Worm (Caenorhabditis elegans): Measurements from ENCODE around the gene cht-1.

Gene cht-1

ce11 chrX:3419084-3419483, 19.3 kb upstream of the cht-1 start, which contains the start of gene C04F6.7:
Gene C04F6.7, minus strand, starts transcription at chrX:3419184.
- TF ChIP-seq ets-4 (tag; optimal IDR thresholded peaks at IDR 0.05) (no peak), gmeb-2 (tag; optimal IDR thresholded peaks at IDR 0.05) (no peak), che-1 (tag; optimal IDR thresholded peaks at IDR 0.05) (no peak), ceh-18 (tag; optimal IDR thresholded peaks at IDR 0.05) (no peak), sox-2 (GFP tag; IDR thresholded peaks at IDR 0.05) (no peak), nhr-232 (tag; optimal IDR thresholded peaks at IDR 0.05) (no peak), ama-1 (optimal IDR thresholded peaks at IDR 0.05) (no peak), dmd-4 (tag; optimal IDR thresholded peaks at IDR 0.05; ENCODE audit: borderline replicate concordance) (no peak), unc-3 (GFP tag; conservative IDR thresholded peaks at IDR 0.05) (no peak), unc-3 (tag; optimal IDR thresholded peaks at IDR 0.05) (no peak), tbx-7 (tag; optimal IDR thresholded peaks at IDR 0.05) (no peak), ceh-30 (tag; optimal IDR thresholded peaks at IDR 0.05) (no peak), lim-6 (tag; optimal IDR thresholded peaks at IDR 0.05) (no peak), mec-3 (tag; optimal IDR thresholded peaks at IDR 0.05; ENCODE audit: borderline replicate concordance) (no peak)

DNA sequence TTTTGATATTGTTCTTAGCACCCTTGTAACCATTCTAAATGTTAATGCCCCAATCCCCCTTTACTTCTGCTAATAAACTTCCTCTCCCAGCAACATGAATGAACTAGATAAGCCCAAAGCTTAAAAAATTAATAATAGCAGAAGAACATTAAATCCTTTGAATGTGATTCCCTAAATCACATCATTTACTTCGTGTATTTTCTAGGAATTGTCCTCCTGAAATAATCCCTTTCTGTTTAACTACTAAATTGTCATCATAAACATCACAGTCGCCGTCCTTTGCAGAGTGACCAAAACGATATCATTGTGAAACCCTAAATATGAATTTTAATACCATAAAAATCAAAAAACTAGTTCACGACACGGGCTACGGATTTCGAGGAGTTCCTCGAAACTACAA, 16.2 kb upstream of the cht-1 start:
- no peak for TF ChIP-seq ceh-22 (tag; optimal IDR thresholded peaks at IDR 0.05)
- TF ChIP-seq sdc-2 (tag; optimal IDR thresholded peaks at IDR 0.05) = no peak
- TF ChIP-seq pax-1 (tag; optimal IDR thresholded peaks at IDR 0.05) = no peak
- no peak for TF ChIP-seq ceh-24 (tag; optimal IDR thresholded peaks at IDR 0.05)
- TF ChIP-seq rnt-1 (tag; optimal IDR thresholded peaks at IDR 0.05) = no peak

DNA sequence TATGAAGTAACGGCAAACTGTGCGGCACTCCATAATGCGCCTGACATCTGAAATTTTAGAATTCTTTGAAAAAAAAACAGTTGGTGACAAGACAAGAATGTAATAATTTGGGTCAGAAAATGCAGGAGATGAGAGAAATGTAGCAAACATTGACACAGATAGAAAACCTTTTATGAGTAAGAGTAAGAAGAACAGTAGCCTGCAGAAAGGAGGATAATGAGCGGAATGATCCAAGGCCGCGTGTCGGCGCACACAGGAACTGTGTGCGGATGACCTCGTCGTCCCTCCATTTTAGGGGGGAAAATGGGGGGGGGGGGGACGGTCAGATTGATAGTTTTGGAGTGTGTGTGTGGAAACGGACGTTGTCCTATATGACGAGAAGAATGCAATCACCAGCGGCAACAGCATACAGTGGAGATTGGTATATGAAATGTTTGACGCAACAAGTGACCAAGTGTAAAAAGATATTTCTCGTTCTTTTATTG, 14.9 kb upstream of the cht-1 start, which contains the start of gene dhs-27:
Gene dhs-27 (minus strand): TSS at position 51 of the 485 bp plus-strand sequence.
- TF ChIP-seq lin-11 (tag; optimal IDR thresholded peaks at IDR 0.05) (no peak), dmd-4 (tag; optimal IDR thresholded peaks at IDR 0.05; ENCODE audit: borderline replicate concordance) (no peak), ceh-14 (tag; optimal IDR thresholded peaks at IDR 0.05) (no peak), T23F11.4 (GFP tag; optimal IDR thresholded peaks at IDR 0.05) (no peak), pqm-1 (tag; optimal IDR thresholded peaks at IDR 0.05) (no peak), hlh-6 (tag; optimal IDR thresholded peaks at IDR 0.05) (no peak), unc-42 (tag; optimal IDR thresholded peaks at IDR 0.05) (no peak), odd-2 (tag; optimal IDR thresholded peaks at IDR 0.05) (no peak), syd-9 (tag; optimal IDR thresholded peaks at IDR 0.05) (no peak), pha-4 (tag; optimal IDR thresholded peaks at IDR 0.05) (no peak), tbx-7 (tag; optimal IDR thresholded peaks at IDR 0.05) (no peak), ceh-30 (tag; optimal IDR thresholded peaks at IDR 0.05) (no peak), pha-2 (tag; optimal IDR thresholded peaks at IDR 0.05) (no peak), fkh-10 (GFP tag; optimal IDR thresholded peaks at IDR 0.05) (no peak), ceh-31 (tag; optimal IDR thresholded peaks at IDR 0.05) (no peak), ref-2 (tag; optimal IDR thresholded peaks at IDR 0.05) (no peak)

ce11 chrX:3411565-3412022, 11.8 kb upstream of the cht-1 start, which contains the start of gene unc-78:
Gene unc-78, minus strand, starts transcription at chrX:3411615.
- TF ChIP-seq ceh-2 (tag; optimal IDR thresholded peaks at IDR 0.05) = peak; percentile 16
- no peak for TF ChIP-seq che-1 (tag; optimal IDR thresholded peaks at IDR 0.05)
- no peak for TF ChIP-seq C38D4.7 (GFP tag; optimal IDR thresholded peaks at IDR 0.05)
- TF ChIP-seq ceh-31 (tag; optimal IDR thresholded peaks at IDR 0.05) = peak; percentile 6
- TF ChIP-seq dmd-4 (tag; optimal IDR thresholded peaks at IDR 0.05; ENCODE audit: borderline replicate concordance) = no peak
- TF ChIP-seq ceh-34 (tag; optimal IDR thresholded peaks at IDR 0.05) = no peak
- no peak for TF ChIP-seq ceh-30 (tag; optimal IDR thresholded peaks at IDR 0.05)
- peak; percentile 13 for TF ChIP-seq C08G9.2 (tag; optimal IDR thresholded peaks at IDR 0.05)
- no peak for TF ChIP-seq gmeb-2 (tag; optimal IDR thresholded peaks at IDR 0.05)
- TF ChIP-seq hlh-8 (tag; optimal IDR thresholded peaks at IDR 0.05) = no peak
- no peak for TF ChIP-seq ets-4 (tag; optimal IDR thresholded peaks at IDR 0.05)
- peak; percentile 25 for TF ChIP-seq tbx-2 (tag; optimal IDR thresholded peaks at IDR 0.05)
- TF ChIP-seq unc-3 (GFP tag; conservative IDR thresholded peaks at IDR 0.05) = no peak
- no peak for TF ChIP-seq unc-3 (tag; optimal IDR thresholded peaks at IDR 0.05)
- TF ChIP-seq mec-3 (tag; optimal IDR thresholded peaks at IDR 0.05; ENCODE audit: borderline replicate concordance) = no peak
